Fruit fly (Drosophila melanogaster) S2 (cell line): Measurements from ENCODE around the gene Ubc2.
A peak's percentile ranks its signal among the peaks of the same experiment; 100 is the strongest.

ENCODE experiments used
- CG8478 ChIP-seq: fragments of >200 bp; optimal IDR thresholded peaks from 2 replicates; lab custom pipeline; 2018
- CTCF ChIP-seq, 2 experiments: fragments of >200 bp; optimal IDR thresholded peaks; 2 replicates each; lab custom pipeline; 2018

dm6 chr2L:10767597-10768188 lies at the start of gene Ubc2:
- peak in 1 of 2 experiments; percentile 28 for TF ChIP-seq CTCF (optimal IDR thresholded peaks at IDR 0.05; lab: Kevin White, UChicago)
- no peak for TF ChIP-seq CG8478 (lab: Kevin White, UChicago)
